Fruit fly (Drosophila melanogaster): ENCODE data around the gene mldr.
A peak's percentile ranks its signal among the peaks of the same experiment; 100 is the strongest.

mldr gene

DNA sequence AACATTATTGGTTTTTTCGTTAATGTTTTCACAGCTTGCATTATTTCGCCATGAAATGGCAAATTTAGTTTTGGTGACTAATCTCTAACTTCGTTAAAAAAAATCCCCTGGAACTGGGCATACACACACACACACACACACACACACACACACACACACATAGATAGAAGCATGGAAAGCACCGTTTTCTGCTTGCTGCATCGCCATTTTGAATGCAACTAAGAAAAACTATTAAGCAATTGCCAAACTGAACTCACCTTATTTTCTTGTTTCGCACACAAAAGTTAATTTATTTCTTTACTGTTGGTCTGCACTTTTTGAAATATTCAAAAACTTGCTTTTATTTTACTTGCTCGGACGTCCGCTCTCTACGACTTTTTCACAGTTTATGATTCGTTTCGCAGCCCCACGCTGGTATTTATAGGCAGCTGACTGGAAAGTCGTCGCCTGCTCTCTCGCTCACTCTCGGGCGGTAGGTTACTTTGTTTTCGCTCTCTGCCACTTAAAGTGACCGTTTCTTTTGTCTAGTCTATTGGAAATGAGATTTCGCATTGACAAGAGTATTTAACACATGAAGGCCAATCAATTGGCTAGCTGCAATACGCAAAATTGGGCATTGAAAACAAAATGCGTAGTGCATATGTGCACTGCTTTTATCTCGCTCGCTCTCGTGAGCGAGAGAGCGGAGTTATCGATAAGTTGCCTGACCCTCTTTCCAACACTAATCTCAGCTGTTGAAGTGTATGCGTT lies 12.0 kb upstream of the mldr start:
- TF ChIP-seq noc (tag; optimal IDR thresholded peaks at IDR 0.05): peak; percentile 15

DNA sequence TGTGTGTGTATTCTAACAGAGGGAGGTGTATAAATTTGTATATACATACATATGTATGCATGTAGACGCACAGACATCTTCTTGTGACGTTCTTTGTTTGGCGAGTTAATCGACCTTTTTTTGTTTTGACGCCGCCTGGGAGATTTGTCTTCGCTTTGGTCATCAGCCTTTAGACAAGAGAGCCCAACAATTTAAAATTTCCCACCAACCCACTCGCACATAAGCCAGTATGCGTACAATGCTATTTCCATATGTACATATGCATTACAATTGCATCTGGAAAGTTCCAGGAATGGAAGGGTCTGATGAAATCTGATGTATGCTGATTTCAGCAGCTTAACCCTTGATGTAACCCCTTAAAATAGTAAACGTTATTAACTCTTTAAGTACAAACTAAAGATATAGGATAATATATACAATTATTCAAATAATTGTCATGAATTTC lies 11.5 kb upstream of the mldr start, which contains the start of gene Ubi-p5E:
TSS of gene Ubi-p5E (minus strand) at position 19 of the 445 bp plus-strand sequence.
- no peak for TF ChIP-seq noc (tag; optimal IDR thresholded peaks at IDR 0.05)

DNA sequence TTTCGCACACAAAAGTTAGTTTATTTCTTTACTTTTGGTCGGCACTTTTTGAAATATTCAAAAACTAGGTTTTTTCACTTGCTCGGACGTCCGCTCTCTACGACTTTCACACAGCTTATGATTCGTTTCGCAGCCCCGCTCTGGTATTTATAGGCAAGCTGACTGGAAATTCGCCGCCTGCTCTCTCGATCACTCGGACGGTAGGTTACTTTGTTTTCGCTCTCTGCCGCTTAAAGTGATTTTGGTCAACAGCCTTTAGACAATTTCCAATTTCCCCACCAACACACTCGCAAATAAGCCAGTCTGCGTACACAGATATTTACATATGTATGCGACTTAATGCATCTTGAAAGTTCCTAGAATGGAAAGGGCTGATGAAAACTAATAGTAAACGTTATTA lies 7.6 kb upstream of the mldr start, which contains the start of gene CG11700:
TSS of gene CG11700 (minus strand) at position 106 of the 400 bp plus-strand sequence.
- TF ChIP-seq noc (tag; optimal IDR thresholded peaks at IDR 0.05): no peak

DNA sequence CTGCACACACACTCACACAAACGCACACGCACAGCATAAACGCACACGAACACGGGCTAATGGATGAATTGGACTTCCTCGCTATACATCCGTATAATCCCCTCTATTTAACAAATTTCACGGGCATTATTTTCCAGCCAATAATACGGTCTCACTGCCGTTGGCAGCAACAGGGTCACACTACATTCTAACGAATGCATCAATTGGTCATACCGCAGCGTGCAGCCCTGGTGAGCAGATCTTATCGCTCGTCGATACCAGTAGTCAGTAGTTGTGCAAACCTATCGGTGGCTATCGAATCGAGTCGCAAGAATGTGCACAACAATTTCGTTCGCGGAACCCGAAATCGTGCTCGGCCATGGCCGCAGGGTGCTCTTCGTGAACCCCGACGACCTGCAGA lies 3.3 kb upstream of the mldr start, which contains the start of the genes Top3beta and wuho:
TSS of gene Top3beta (minus strand) at position 149 of the 400 bp plus-strand sequence.
TSS of gene wuho (plus strand) at position 259 of the 400 bp plus-strand sequence.
- TF ChIP-seq noc (tag; optimal IDR thresholded peaks at IDR 0.05): peak; percentile 54

DNA sequence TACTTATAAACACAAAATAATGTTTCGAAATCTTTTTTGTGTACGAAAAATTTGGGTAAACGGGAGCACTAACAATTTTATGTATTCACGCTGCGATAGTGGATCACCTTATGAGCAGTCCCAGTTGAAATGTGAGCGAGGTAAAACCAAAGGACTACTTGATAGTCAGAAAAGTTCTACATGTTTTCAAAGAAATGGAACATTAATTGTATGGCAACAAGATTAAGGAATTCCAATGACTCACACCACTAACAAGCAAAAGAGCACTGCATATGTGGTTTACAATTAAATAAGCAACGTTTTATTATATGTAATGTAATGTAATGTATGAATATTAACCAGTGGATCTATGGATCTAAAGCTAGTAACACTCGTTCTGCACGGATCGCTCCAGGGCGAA lies 3.1 kb downstream of the mldr start, which contains the start of gene CG15892:
TSS of gene CG15892 (minus strand) at position 101 of the 400 bp plus-strand sequence.
- no peak for TF ChIP-seq noc (tag; optimal IDR thresholded peaks at IDR 0.05)

DNA sequence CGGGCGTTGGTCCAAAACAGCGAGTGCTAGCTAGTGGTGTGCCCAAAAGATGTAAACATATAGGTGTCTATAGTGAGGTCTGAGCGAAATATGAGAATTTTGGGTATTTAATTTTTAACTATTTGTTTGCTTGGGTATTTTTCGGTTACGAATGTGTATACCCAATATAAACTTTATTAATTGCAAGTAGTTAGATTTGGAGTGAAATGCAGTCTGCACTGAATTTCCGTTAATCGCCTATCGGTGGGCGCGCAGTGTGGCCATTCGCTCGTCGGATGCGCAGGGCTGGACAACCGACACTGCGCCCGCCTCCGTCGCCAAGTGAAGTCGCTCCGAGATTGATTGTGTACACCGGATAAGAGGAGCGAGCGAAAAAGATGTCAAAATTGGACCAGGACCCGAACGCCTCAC lies 4.0 kb downstream of the mldr start, which contains the start of the genes CG15891 and CG3815:
TSS of gene CG15891 (minus strand) at position 217 of the 411 bp plus-strand sequence.
TSS of gene CG3815 (plus strand) at position 261 of the 411 bp plus-strand sequence.
- no peak for TF ChIP-seq noc (tag; optimal IDR thresholded peaks at IDR 0.05)

DNA sequence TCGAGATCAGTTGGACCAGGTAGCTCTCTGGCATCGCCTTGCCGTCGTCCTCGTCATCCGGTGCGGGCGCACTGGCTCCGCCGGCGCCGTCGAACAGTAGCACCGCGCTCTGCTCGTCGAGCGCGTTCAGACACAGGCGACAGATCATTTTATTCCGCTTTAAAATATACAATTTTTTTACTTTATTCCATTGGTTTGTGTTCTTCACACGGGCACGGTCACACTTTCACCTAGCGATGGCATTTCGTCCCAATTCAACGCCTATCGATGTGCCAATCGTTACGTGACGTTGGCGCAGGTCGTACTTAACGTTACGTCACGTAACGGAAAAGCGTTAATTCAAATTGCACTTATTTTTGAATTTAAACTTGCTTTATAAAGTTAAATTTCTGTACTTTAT lies 9.9 kb downstream of the mldr start, which contains the start of gene CG12219:
TSS of gene CG12219 (minus strand) at position 234 of the 400 bp plus-strand sequence.
- no peak for TF ChIP-seq noc (tag; optimal IDR thresholded peaks at IDR 0.05)

DNA sequence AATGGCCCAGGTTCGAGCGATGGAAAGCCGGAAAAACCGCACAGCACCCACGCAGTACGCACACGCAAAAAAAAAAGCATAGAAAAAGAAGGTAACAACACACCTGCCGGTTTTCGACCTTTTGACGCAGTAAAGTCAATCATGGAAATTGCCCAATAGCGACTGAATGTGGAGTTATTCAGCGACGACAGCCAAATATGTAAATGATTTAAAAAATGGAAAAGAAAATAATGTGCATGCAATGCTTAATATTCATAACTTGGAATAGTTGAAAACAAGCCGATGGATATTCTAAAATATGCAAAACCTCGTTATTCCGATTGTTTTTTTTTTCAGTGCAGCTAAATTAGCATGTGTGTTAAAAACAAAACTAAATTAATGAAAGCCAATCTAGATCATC lies 12.1 kb downstream of the mldr start:
- TF ChIP-seq noc (tag; optimal IDR thresholded peaks at IDR 0.05): no peak

DNA sequence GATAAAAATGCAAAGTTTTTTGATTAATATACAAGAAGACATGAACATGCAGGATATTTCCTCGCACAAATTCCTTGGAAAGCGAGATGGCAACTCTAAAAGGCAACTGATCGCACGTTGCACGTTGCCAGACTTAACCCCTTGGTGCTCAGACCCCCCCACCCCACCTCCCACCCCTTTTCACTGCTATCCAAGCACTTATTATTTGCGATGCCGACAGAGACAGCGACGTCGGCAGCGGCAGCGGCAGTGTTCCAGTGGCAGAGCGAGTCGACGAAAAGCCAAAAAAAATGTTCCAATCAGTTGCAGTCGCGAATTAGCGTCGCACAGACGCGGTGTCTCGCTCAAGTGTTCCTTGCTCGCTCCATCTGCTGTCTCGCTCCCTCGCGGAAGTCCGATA lies 12.6 kb downstream of the mldr start, which contains the start of gene CG3823:
TSS of gene CG3823 (plus strand) at position 301 of the 400 bp plus-strand sequence.
- no peak for TF ChIP-seq noc (tag; optimal IDR thresholded peaks at IDR 0.05)

DNA sequence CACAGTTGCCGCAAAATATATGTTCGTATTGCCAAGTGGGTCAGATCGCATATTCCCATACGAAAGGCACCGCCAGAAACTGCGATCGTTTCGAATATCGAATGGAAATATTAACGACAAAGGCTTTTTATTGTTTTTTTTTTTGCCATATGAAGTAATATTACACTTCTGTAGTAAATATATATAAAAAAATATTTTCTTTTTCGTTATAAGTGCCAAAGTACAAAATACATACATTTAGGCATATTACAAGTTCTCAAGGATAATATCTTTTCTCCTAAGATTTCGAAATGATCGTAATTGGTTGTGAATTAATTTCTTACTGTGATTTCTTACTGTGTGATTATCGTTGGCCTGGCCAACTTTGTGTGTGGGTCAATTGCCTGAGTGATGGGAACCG lies 13.1 kb downstream of the mldr start:
- no peak for TF ChIP-seq noc (tag; optimal IDR thresholded peaks at IDR 0.05)

DNA sequence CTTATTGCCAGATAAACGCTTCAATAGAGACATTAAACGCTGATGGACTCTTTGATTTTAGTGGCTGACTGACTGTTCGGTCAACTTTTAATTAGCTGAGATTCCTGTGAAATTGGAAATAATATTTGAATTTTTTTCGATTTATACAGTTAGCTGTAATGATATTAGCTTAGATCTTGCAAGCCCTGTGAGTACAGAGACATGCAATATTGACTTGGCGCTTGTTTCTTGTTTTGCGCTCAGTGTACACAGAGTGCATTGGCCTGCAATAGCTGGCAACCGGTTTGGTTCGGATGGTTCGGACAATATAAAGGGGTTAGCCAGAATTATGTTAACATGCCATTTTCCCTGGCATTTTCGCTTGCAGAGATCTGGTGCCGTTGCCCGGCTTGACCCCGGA lies 14.2 kb downstream of the mldr start:
- TF ChIP-seq noc (tag; optimal IDR thresholded peaks at IDR 0.05): no peak

DNA sequence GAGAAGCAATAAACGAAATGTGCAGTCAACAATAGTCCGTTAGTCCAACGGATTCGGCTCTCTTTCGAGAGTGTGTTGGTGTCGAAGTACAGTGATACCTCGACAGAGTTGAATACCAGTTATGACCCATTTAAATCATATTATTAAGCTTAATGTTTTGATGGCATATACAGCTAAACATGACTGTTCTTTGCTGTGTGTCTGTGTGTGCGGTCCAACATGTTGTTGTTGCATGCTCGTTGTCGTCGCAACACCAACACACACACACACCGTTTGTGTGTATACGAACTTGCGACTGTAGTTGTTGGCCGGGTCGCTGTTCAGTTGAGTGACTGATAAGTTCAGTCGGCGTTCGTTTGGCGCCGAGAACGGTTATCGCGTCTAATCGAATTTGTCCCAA lies 17.7 kb downstream of the mldr start, which contains the start of gene CG15894:
TSS of gene CG15894 (plus strand) at position 361 of the 400 bp plus-strand sequence.
- TF ChIP-seq noc (tag; optimal IDR thresholded peaks at IDR 0.05): no peak

DNA sequence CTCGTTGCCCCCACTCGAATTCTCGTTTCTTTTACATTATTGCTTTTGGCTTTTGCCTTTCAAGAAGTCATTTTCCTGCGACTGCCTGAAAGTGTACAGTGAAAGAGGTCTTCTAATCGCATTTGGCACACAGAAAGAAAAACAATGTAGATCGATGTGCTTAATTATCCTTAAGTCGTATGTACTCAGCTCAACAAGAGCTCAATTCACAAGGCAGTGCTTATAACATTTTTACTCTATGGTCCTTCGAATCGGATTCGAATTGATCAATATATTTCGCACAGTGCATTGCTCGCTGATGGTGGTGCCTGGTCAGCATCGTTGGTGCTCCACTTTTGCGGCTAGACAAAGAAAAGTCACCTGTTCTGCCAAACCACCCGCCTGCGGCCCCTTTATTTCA lies 19.3 kb downstream of the mldr start:
- no peak for TF ChIP-seq noc (tag; optimal IDR thresholded peaks at IDR 0.05)

DNA sequence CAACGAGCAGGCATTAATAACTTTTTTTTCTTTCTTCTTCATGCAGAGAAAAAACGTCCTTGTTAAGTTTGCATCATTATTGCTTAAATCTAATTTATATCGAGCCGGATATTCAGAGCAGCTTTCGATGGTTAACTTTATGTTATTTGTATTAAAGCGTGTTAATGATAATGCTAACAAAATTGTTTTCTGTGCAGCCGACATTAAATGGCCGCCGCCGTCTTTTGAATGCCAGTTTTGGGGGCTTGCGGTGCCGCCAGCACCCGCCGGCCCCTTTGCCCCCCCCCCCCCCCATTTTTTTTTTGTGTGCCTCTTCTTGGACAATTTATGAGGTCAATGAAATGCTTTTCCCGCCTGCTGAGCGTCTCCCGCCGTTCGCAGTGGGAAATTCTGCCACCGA lies 20.4 kb downstream of the mldr start:
- TF ChIP-seq noc (tag; optimal IDR thresholded peaks at IDR 0.05): no peak

DNA sequence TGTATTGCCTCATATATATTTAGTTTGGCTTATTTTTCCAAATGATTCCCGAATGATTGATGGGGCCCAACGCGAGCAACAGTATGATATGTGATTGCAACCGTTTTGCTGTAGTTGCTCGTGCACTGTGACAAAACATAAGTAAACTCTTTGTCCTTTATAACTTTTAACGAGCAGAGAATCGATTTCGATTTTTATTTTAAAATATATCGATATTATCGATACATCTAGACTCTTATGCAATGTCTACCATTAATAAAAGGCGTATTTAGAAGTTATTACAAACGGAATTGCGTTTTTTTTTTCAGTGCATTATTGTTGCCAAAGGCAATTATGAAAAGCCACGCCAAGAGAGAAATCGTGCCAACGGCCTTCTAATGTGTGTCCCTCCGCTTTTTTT lies 24.5 kb downstream of the mldr start:
- TF ChIP-seq noc (tag; optimal IDR thresholded peaks at IDR 0.05): no peak

DNA sequence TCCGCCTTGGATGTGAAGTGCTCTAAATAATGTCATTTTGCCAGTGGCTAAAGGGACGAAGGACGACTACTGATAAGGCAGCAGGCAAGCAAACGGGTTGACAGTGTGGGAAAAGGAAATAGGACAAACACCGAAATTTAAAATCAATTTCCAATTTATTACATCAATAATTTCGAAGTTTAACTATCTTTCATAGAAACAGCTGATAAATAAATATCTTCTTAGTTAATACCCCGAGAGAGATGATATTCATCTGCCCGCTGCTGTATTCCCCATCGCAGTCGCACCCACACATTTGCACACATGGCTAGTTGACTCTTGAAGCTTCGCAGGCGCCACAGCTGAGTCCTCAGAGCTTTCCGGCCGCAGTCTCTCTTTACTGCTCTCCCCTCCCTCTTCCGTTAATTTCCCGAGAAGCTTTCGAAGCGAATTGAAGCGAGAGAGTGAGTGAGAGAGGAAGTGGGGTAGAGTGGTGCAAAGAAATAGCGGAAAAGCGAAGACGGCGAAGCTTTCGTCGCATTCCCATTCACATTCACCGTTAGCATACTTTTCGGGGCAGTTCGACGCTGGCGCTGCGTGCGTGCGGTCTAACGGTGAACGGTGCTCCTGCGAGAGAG lies 25.9 kb downstream of the mldr start:
- TF ChIP-seq noc (tag; optimal IDR thresholded peaks at IDR 0.05): no peak

All from whole organism, larva.